Worm (Caenorhabditis elegans) whole organism, late embryonic: ENCODE measurements around the gene srm-2.

Experiments
- ama-1 ChIP-seq: fragments of 150-350 bp; optimal IDR thresholded peaks from 2 replicates; lab custom pipeline; 2014
- dve-1 ChIP-seq: sonication (generic microtip); optimal IDR thresholded peaks from 2 replicates; lab custom pipeline; 2017; ENCODE audit warnings: antibody characterized with exemption, mild to moderate bottlenecking, missing genetic modification characterization, missing compliant biosample characterization
- fkh-10 ChIP-seq: fragments of 150-350 bp; optimal IDR thresholded peaks from 2 replicates; lab custom pipeline; 2014; ENCODE audit warnings: missing biosample characterization, missing genetic modification reagents, missing genetic modification characterization
- pax-1 ChIP-seq: fragments of 150-350 bp; optimal IDR thresholded peaks from 2 replicates; lab custom pipeline; 2014; ENCODE audit warnings: missing biosample characterization, missing genetic modification characterization

- TF ChIP-seq pax-1 (tag; lab: Kevin White, UChicago), result no peak
- no peak for TF ChIP-seq ama-1 (lab: Kevin White, UChicago)
- no peak for TF ChIP-seq fkh-10 (GFP tag; lab: Kevin White, UChicago)
- no peak for TF ChIP-seq dve-1
Observed at ce11 chrIV:5025646-5026045, 17.2 kb downstream of the srm-2 start, which contains the start of gene C09B9.85.
